Fruit fly (Drosophila melanogaster): Measurements from ENCODE around the gene CG17029.

dm6 chr3L:15982783-15983432 lies 6.2 kb downstream of the CG17029 start, which contains the start of the genes brm and Arl1:
- TF ChIP-seq CG8478 (optimal IDR thresholded peaks at IDR 0.05), result no peak
- TF ChIP-seq pan (optimal IDR thresholded peaks at IDR 0.05), result no peak
- TF ChIP-seq EcR (GFP tag; optimal IDR thresholded peaks at IDR 0.05), result no peak
- TF ChIP-seq usp (GFP tag; optimal IDR thresholded peaks at IDR 0.05), result no peak
- no peak for TF ChIP-seq Dll (optimal IDR thresholded peaks at IDR 0.05)

Measured in whole organism.